Worm (Caenorhabditis elegans) whole organism, L4 larva: Measurements from ENCODE around the gene pde-2.

Experiments
- D1046.2 ChIP-seq: fragments of 200-800 bp; sonication (Bioruptor generic); IDR thresholded peaks from 2 replicates; pipeline ENCODE4 v1.3.6; 2022; ENCODE audit warnings: missing genetic modification characterization, missing compliant biosample characterization
- F10B5.3 ChIP-seq: sonication (generic microtip); optimal IDR thresholded peaks from 2 replicates; lab custom pipeline; 2016; ENCODE audit warnings: mild to moderate bottlenecking, missing genetic modification characterization, missing compliant biosample characterization
- F44E2.7 ChIP-seq: fragments of 200-800 bp; sonication (Bioruptor generic); IDR thresholded peaks from 2 replicates; pipeline ENCODE4 v2.1.2; 2022; ENCODE audit warnings: missing genetic modification characterization, missing compliant biosample characterization
- F49E8.2 ChIP-seq: sonication (generic microtip); optimal IDR thresholded peaks from 2 replicates; lab custom pipeline; 2016; ENCODE audit warnings: missing compliant biosample characterization, mild to moderate bottlenecking, missing genetic modification characterization, borderline replicate concordance
- T20F7.1 ChIP-seq: fragments of 200-800 bp; sonication (Bioruptor generic); optimal IDR thresholded peaks from 2 replicates; lab custom pipeline; 2018; ENCODE audit warnings: mild to moderate bottlenecking, missing genetic modification characterization, missing compliant biosample characterization
- T26A8.4 ChIP-seq: fragments of 200-800 bp; sonication (Bioruptor generic); IDR thresholded peaks from 2 replicates; pipeline ENCODE4 v1.3.6; 2022; ENCODE audit warnings: missing genetic modification characterization, missing compliant biosample characterization
- Y105C5A.15 ChIP-seq: fragments of 200-800 bp; sonication (Bioruptor generic); IDR thresholded peaks from 2 replicates; pipeline ENCODE4 v1.3.6; 2022; ENCODE audit warnings: missing genetic modification characterization, missing compliant biosample characterization
- aha-1 ChIP-seq: fragments of 150-350 bp; peaks from one replicate; lab custom pipeline; 2014; ENCODE audit warnings: missing biosample characterization, missing genetic modification characterization
- aly-2 ChIP-seq: sonication (generic microtip); optimal IDR thresholded peaks from 2 replicates; lab custom pipeline; 2018; ENCODE audit warnings: missing biosample characterization, missing genetic modification characterization
- ama-1 ChIP-seq: fragments of 150-350 bp; optimal IDR thresholded peaks from 2 replicates; lab custom pipeline; 2014; ENCODE audit warnings: inconsistent platforms, mixed read lengths
- attf-4 ChIP-seq: sonication (generic microtip); optimal IDR thresholded peaks from 3 replicates; lab custom pipeline; 2017; ENCODE audit warnings: missing biosample characterization, missing genetic modification characterization
- ceh-28 ChIP-seq: fragments of 150-350 bp; optimal IDR thresholded peaks from 2 replicates; lab custom pipeline; 2014; ENCODE audit warnings: missing biosample characterization, missing genetic modification reagents, missing genetic modification characterization
- ceh-32 ChIP-seq: sonication (generic microtip); optimal IDR thresholded peaks from 2 replicates; lab custom pipeline; 2016; ENCODE audit warnings: mild to moderate bottlenecking, missing genetic modification characterization, missing compliant biosample characterization; ENCODE audit not compliant: poor library complexity
- ceh-44 ChIP-seq: fragments of 200-800 bp; sonication (Bioruptor generic); IDR thresholded peaks from 2 replicates; pipeline ENCODE4 v1.3.6; 2022; ENCODE audit warnings: missing genetic modification reagents, missing genetic modification characterization, missing compliant biosample characterization
- ceh-62 ChIP-seq: sonication (generic microtip); optimal IDR thresholded peaks from 2 replicates; lab custom pipeline; 2017; ENCODE audit warnings: missing biosample characterization, missing genetic modification characterization
- ceh-82 ChIP-seq: sonication (generic microtip); optimal IDR thresholded peaks from 2 replicates; lab custom pipeline; 2017; ENCODE audit warnings: missing biosample characterization, missing genetic modification characterization
- daf-12 ChIP-seq: fragments of 150-350 bp; optimal IDR thresholded peaks from 2 replicates; lab custom pipeline; 2014; ENCODE audit warnings: missing biosample characterization, missing genetic modification reagents, missing genetic modification characterization
- dmd-6 ChIP-seq: fragments of 200-800 bp; sonication (Bioruptor generic); IDR thresholded peaks from 2 replicates; pipeline ENCODE4 v1.3.6; 2022; ENCODE audit warnings: missing genetic modification reagents, missing genetic modification characterization, missing compliant biosample characterization
- dpl-1 ChIP-seq: fragments of 150-350 bp; optimal IDR thresholded peaks from 2 replicates; lab custom pipeline; 2014; ENCODE audit warnings: missing biosample characterization, missing genetic modification reagents, missing genetic modification characterization
- egl-27 ChIP-seq: sonication (generic microtip); optimal IDR thresholded peaks from 3 replicates; lab custom pipeline; 2017; ENCODE audit warnings: missing biosample characterization, missing genetic modification reagents, missing genetic modification characterization
- fkh-10 ChIP-seq: fragments of 150-350 bp; optimal IDR thresholded peaks from 2 replicates; lab custom pipeline; 2014; ENCODE audit warnings: missing biosample characterization, missing genetic modification reagents, missing genetic modification characterization
- fos-1 ChIP-seq: fragments of 150-350 bp; optimal IDR thresholded peaks from 2 replicates; lab custom pipeline; 2014; ENCODE audit warnings: missing biosample characterization, missing genetic modification characterization
- hif-1 ChIP-seq, 2 experiments: sonication (generic microtip); optimal IDR thresholded peaks; 2 replicates each; lab custom pipeline; 2016 to 2017; ENCODE audit warnings: missing compliant biosample characterization in 2 of 2, missing genetic modification characterization in 2 of 2, missing genetic modification reagents in 2 of 2, missing genotype in 2 of 2, mild to moderate bottlenecking in 1 of 2
- hmg-1.1 ChIP-seq: fragments of 200-800 bp; sonication (Bioruptor generic); IDR thresholded peaks from 2 replicates; pipeline ENCODE4 v1.3.6; 2022; ENCODE audit warnings: missing genetic modification reagents, missing genetic modification characterization, missing compliant biosample characterization
- jun-1 ChIP-seq: fragments of 150-350 bp; optimal IDR thresholded peaks from 2 replicates; lab custom pipeline; 2014; ENCODE audit warnings: missing biosample characterization, missing genetic modification reagents, missing genetic modification characterization
- lin-1 ChIP-seq: fragments of 200-800 bp; sonication (Bioruptor generic); IDR thresholded peaks from 2 replicates; pipeline ENCODE4 v1.3.6; 2022; ENCODE audit warnings: missing genetic modification reagents, missing genetic modification characterization, missing compliant biosample characterization
- lin-15B ChIP-seq: fragments of 150-350 bp; sonication (generic microtip); optimal IDR thresholded peaks from 3 replicates; lab custom pipeline; 2014; ENCODE audit warnings: missing biosample characterization, missing genetic modification characterization
- lin-29 ChIP-seq: fragments of 200-800 bp; sonication (Bioruptor generic); IDR thresholded peaks from 2 replicates; pipeline ENCODE4 v1.3.6; 2022; ENCODE audit warnings: missing genetic modification reagents, missing genetic modification characterization, missing compliant biosample characterization
- lin-39 ChIP-seq: fragments of 150-350 bp; optimal IDR thresholded peaks from 2 replicates; lab custom pipeline; 2014; ENCODE audit warnings: missing biosample characterization, missing genetic modification reagents, missing genetic modification characterization
- lir-3 ChIP-seq: sonication (generic microtip); optimal IDR thresholded peaks from 2 replicates; lab custom pipeline; 2016; ENCODE audit warnings: mild to moderate bottlenecking, missing genetic modification characterization, missing compliant biosample characterization
- lsy-2 ChIP-seq, 2 experiments: fragments of 150-350 bp in 1 of 2; sonication (generic microtip) in 1 of 2; optimal IDR thresholded peaks; 2 replicates each; lab custom pipeline; 2014 to 2017; ENCODE audit warnings: missing biosample characterization in 2 of 2, missing genetic modification characterization in 2 of 2
- madf-9 ChIP-seq: fragments of 200-800 bp; sonication (Bioruptor generic); conservative IDR thresholded peaks from 2 replicates; pipeline ENCODE4 v1.3.6; 2022; ENCODE audit warnings: missing genetic modification reagents, missing genetic modification characterization, missing compliant biosample characterization
- mdt-29 ChIP-seq: fragments of 200-800 bp; sonication (Bioruptor generic); IDR thresholded peaks from 2 replicates; pipeline ENCODE4 v1.3.6; 2022; ENCODE audit warnings: missing genetic modification reagents, missing genetic modification characterization, missing compliant biosample characterization
- mep-1 ChIP-seq: fragments of 150-350 bp; sonication (generic microtip); optimal IDR thresholded peaks from 3 replicates; lab custom pipeline; 2014; ENCODE audit warnings: missing biosample characterization, missing genetic modification characterization
- nhr-10 ChIP-seq: fragments of 150-350 bp; optimal IDR thresholded peaks from 2 replicates; lab custom pipeline; 2014; ENCODE audit warnings: missing biosample characterization, missing genetic modification characterization
- nhr-102 ChIP-seq: sonication (generic microtip); optimal IDR thresholded peaks from 2 replicates; lab custom pipeline; 2016; ENCODE audit warnings: mild to moderate bottlenecking, missing genetic modification characterization, moderate library complexity, missing compliant biosample characterization
- nhr-11 ChIP-seq: fragments of 150-350 bp; optimal IDR thresholded peaks from 2 replicates; lab custom pipeline; 2014; ENCODE audit warnings: missing biosample characterization, missing genetic modification characterization
- nhr-28 ChIP-seq: fragments of 150-350 bp; optimal IDR thresholded peaks from 2 replicates; lab custom pipeline; 2014; ENCODE audit warnings: missing biosample characterization, missing genetic modification characterization
- nhr-6 ChIP-seq: fragments of 150-350 bp; optimal IDR thresholded peaks from 2 replicates; lab custom pipeline; 2014; ENCODE audit warnings: missing biosample characterization, missing genetic modification characterization
- nhr-77 ChIP-seq: fragments of 150-350 bp; optimal IDR thresholded peaks from 2 replicates; lab custom pipeline; 2014; ENCODE audit warnings: missing biosample characterization, missing genetic modification characterization
- php-3 ChIP-seq: fragments of 200-800 bp; sonication (Bioruptor generic); IDR thresholded peaks from 2 replicates; pipeline ENCODE4 v1.3.6; 2022; ENCODE audit warnings: missing genetic modification reagents, missing genetic modification characterization, missing compliant biosample characterization
- saeg-2 ChIP-seq: fragments of 200-800 bp; sonication (Bioruptor generic); IDR thresholded peaks from 2 replicates; pipeline ENCODE4 v1.3.6; 2022; ENCODE audit warnings: missing genetic modification reagents, missing genetic modification characterization, missing compliant biosample characterization
- set-16 ChIP-seq: fragments of 200-800 bp; sonication (Bioruptor generic); IDR thresholded peaks from 2 replicates; pipeline ENCODE4 v1.3.6; 2022; ENCODE audit warnings: missing genetic modification reagents, missing genetic modification characterization, missing compliant biosample characterization
- skn-1 ChIP-seq: fragments of 150-350 bp; optimal IDR thresholded peaks from 2 replicates; lab custom pipeline; 2014; ENCODE audit warnings: missing biosample characterization, missing genetic modification characterization
- spr-3 ChIP-seq: fragments of 200-800 bp; sonication (Bioruptor generic); optimal IDR thresholded peaks from 2 replicates; lab custom pipeline; 2018; ENCODE audit warnings: mild to moderate bottlenecking, missing genetic modification characterization, missing compliant biosample characterization
- tag-97 ChIP-seq: fragments of 200-800 bp; sonication (Bioruptor generic); IDR thresholded peaks from 2 replicates; pipeline ENCODE4 v1.3.6; 2022; ENCODE audit warnings: missing genetic modification characterization, missing compliant biosample characterization
- unc-130 ChIP-seq: sonication (generic microtip); optimal IDR thresholded peaks from 2 replicates; lab custom pipeline; 2016; ENCODE audit warnings: missing genetic modification reagents, missing genetic modification characterization, missing compliant biosample characterization
- unc-39 ChIP-seq: sonication (generic microtip); optimal IDR thresholded peaks from 2 replicates; lab custom pipeline; 2017; ENCODE audit warnings: missing biosample characterization, missing genetic modification characterization
- vab-7 ChIP-seq: fragments of 200-800 bp; sonication (Bioruptor generic); IDR thresholded peaks from 2 replicates; pipeline ENCODE4 v1.3.6; 2022; ENCODE audit warnings: missing genetic modification reagents, missing genetic modification characterization, missing compliant biosample characterization
- zag-1 ChIP-seq: fragments of 150-350 bp; optimal IDR thresholded peaks from 2 replicates; lab custom pipeline; 2014; ENCODE audit warnings: missing biosample characterization, missing genetic modification characterization
- zfp-2 ChIP-seq: sonication (generic microtip); optimal IDR thresholded peaks from 2 replicates; lab custom pipeline; 2016; ENCODE audit warnings: mild to moderate bottlenecking, missing genetic modification characterization, missing compliant biosample characterization
- zfp-3 ChIP-seq: fragments of 200-800 bp; sonication (Bioruptor generic); conservative IDR thresholded peaks from 2 replicates; pipeline ENCODE4 v1.3.6; 2022; ENCODE audit warnings: missing genetic modification reagents, missing genetic modification characterization, missing compliant biosample characterization
- zip-11 ChIP-seq: fragments of 200-800 bp; sonication (Bioruptor generic); IDR thresholded peaks from 2 replicates; pipeline ENCODE4 v1.3.6; 2022; ENCODE audit warnings: missing genetic modification characterization, missing compliant biosample characterization
- ztf-11 ChIP-seq: fragments of 150-350 bp; optimal IDR thresholded peaks from 2 replicates; lab custom pipeline; 2014; ENCODE audit warnings: missing biosample characterization, missing genetic modification characterization

The pde-2 gene

ce11 chrIII:8937571-8937970, 44.1 kb downstream of the pde-2 start (continued):
- TF ChIP-seq madf-9 (GFP tag; lab: Robert Waterston, UW) (peak; percentile 65; the same call in 1 of the 2 replicates), aly-2 (tag; lab: Kevin White, UChicago) (no peak), hif-1 (tag; optimal IDR thresholded peaks at IDR 0.05; lab: Kevin White, UChicago) (peak; percentile 25 to 67), spr-3 (GFP tag; lab: Kevin White, UChicago) (peak; percentile 30), vab-7 (peak; percentile 88), tag-97 (no peak), lin-15B (tag; lab: Kevin White, UChicago) (no peak), D1046.2 (GFP tag; lab: Robert Waterston, UW) (peak; percentile 63; the same call in 1 of the 2 replicates), ama-1 (lab: Kevin White, UChicago) (no peak), fkh-10 (GFP tag; lab: Kevin White, UChicago) (no peak), mdt-29 (GFP tag; lab: Robert Waterston, UW) (peak; percentile 61), hmg-1.1 (GFP tag; lab: Robert Waterston, UW) (peak; percentile 93), skn-1 (tag; lab: Kevin White, UChicago) (no peak), set-16 (no peak), zip-11 (GFP tag; lab: Robert Waterston, UW) (no peak), Y105C5A.15 (GFP tag; lab: Robert Waterston, UW) (peak; percentile 21; the same call in 1 of the 2 replicates), daf-12 (tag; lab: Kevin White, UChicago) (no peak), nhr-6 (tag; lab: Kevin White, UChicago) (no peak), nhr-102 (tag; lab: Kevin White, UChicago) (no peak), ceh-82 (tag; lab: Kevin White, UChicago) (no peak), ceh-28 (tag; lab: Kevin White, UChicago) (no peak), lir-3 (peak; percentile 61), F49E8.2 (peak; percentile 73), zfp-3 (GFP tag; lab: Robert Waterston, UW) (peak; percentile 81), egl-27 (tag; lab: Kevin White, UChicago) (no peak), dmd-6 (GFP tag; lab: Robert Waterston, UW) (peak; percentile 80), lin-39 (tag; lab: Kevin White, UChicago) (no peak), nhr-11 (tag; lab: Kevin White, UChicago) (peak; percentile 10), nhr-28 (tag; lab: Kevin White, UChicago) (peak; percentile 47), nhr-77 (tag; lab: Kevin White, UChicago) (peak; percentile 58), saeg-2 (GFP tag; lab: Robert Waterston, UW) (no peak), F44E2.7 (GFP tag; lab: Robert Waterston, UW) (no peak), nhr-10 (tag; lab: Kevin White, UChicago) (no peak), php-3 (no peak; the same call in 1 of the 2 replicates), unc-39 (no peak), ceh-44 (peak; percentile 74; the same call in 1 of the 2 replicates), aha-1 (tag; lab: Kevin White, UChicago) (peak; percentile 88), jun-1 (tag; lab: Kevin White, UChicago) (peak; percentile 21), ztf-11 (no peak), zag-1 (tag; lab: Kevin White, UChicago) (no peak), dpl-1 (GFP tag; lab: Kevin White, UChicago) (no peak), mep-1 (tag; lab: Kevin White, UChicago) (peak; percentile 76), ceh-32 (tag; lab: Kevin White, UChicago) (peak; percentile 5), zfp-2 (tag; lab: Kevin White, UChicago) (no peak), F10B5.3 (tag; lab: Kevin White, UChicago) (peak; percentile 7), lin-29 (GFP tag; lab: Robert Waterston, UW) (0 out of 2 replicates have a peak, but pooled peaks have one; percentile 55), unc-130 (peak; percentile 56), lsy-2 (tag; optimal IDR thresholded peaks at IDR 0.05; lab: Kevin White, UChicago) (peak in 1 of 2 experiments; percentile 74), ceh-62 (tag; lab: Kevin White, UChicago) (no peak), lin-1 (GFP tag; lab: Robert Waterston, UW) (no peak), fos-1 (no peak), T26A8.4 (no peak), T20F7.1 (peak; percentile 77), attf-4 (no peak)
